Worm (Caenorhabditis elegans): Measurements from ENCODE around the gene C30G12.1.

Gene C30G12.1

ce11 chrII:7345858-7346257 lies 46.7 kb downstream of the C30G12.1 start:
- TF ChIP-seq nhr-77 (tag; optimal IDR thresholded peaks at IDR 0.05) (no peak), unc-55 (GFP tag; optimal IDR thresholded peaks at IDR 0.05) (no peak), crh-2 (tag; optimal IDR thresholded peaks at IDR 0.05) (peak; percentile 38)

DNA sequence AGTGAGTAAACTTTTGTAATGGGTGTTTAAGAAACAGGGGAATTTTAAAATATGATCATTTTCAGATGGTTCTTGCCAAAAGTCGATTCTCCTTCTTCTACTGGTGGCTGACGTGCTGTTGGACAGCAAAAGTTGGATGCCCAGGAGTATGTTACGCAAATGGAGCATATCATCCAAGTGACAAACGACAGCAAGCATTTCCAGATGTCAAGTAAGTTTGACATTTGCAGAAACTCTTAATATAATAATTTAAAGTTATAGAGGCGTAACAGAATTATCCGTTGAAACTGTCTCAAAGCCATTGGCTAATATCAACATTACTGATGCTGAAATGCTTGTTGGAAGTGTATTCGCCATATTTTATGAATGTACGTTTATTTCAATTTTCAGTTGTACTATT lies 48.9 kb downstream of the C30G12.1 start:
- TF ChIP-seq nhr-129 (tag; optimal IDR thresholded peaks at IDR 0.05): no peak
- no peak for TF ChIP-seq lsy-2 (tag; optimal IDR thresholded peaks at IDR 0.05)
- no peak for TF ChIP-seq F13H6.1 (tag; optimal IDR thresholded peaks at IDR 0.05)
- TF ChIP-seq ama-1 (optimal IDR thresholded peaks at IDR 0.05): no peak
- no peak for TF ChIP-seq sma-9 (GFP tag; optimal IDR thresholded peaks at IDR 0.05)
- no peak for TF ChIP-seq sma-9 (tag; optimal IDR thresholded peaks at IDR 0.05)
- no peak for TF ChIP-seq unc-39 (tag; optimal IDR thresholded peaks at IDR 0.05)
- TF ChIP-seq gmeb-1 (tag; optimal IDR thresholded peaks at IDR 0.05): no peak
- TF ChIP-seq ztf-4 (tag; optimal IDR thresholded peaks at IDR 0.05): no peak
- no peak for TF ChIP-seq alr-1 (tag; optimal IDR thresholded peaks at IDR 0.05)
- TF ChIP-seq peb-1 (tag; optimal IDR thresholded peaks at IDR 0.05): no peak
- TF ChIP-seq nhr-25 (tag; optimal IDR thresholded peaks at IDR 0.05): no peak
- no peak for TF ChIP-seq ztf-1 (GFP tag; conservative IDR thresholded peaks at IDR 0.05)
- TF ChIP-seq dmd-4 (tag; optimal IDR thresholded peaks at IDR 0.05): no peak
- no peak for TF ChIP-seq Y55F3AM.14 (GFP tag; optimal IDR thresholded peaks at IDR 0.05)

All from whole organism, L2 larva.